Fruit fly (Drosophila melanogaster) whole organism, pupa: Measurements from ENCODE around the gene jb.

Experiments
- CG8159 ChIP-seq: fragments of 200-800 bp; sonication (Bioruptor generic); optimal IDR thresholded peaks from 3 replicates; lab custom pipeline; 2018; ENCODE audit warnings: missing biosample characterization, mild to moderate bottlenecking, missing genetic modification characterization, moderate library complexity
- Snoo ChIP-seq: fragments of 200-800 bp; sonication (Bioruptor generic); optimal IDR thresholded peaks from 3 replicates; lab custom pipeline; 2017; ENCODE audit warnings: missing biosample characterization, mild to moderate bottlenecking, missing genetic modification characterization, inconsistent platforms

dm6 chrX:20429482-20430204 is 39.0 kb upstream of the jb start, which contains the start of the genes CG11710 and mal:
- TF ChIP-seq CG8159 (peak; percentile 88), Snoo (tag; lab: Kevin White, UChicago) (peak; percentile 71)
